Fruit fly (Drosophila melanogaster): Measurements from ENCODE around the gene CG11279.

- no peak for TF ChIP-seq OdsH (GFP tag; optimal IDR thresholded peaks at IDR 0.05)
- TF ChIP-seq h (GFP tag; optimal IDR thresholded peaks at IDR 0.05): no peak
- no peak for TF ChIP-seq dl (GFP tag; optimal IDR thresholded peaks at IDR 0.05; ENCODE audit: insufficient read depth in 1 of 2, partially characterized antibody in 2 of 2)
- no peak for TF ChIP-seq usp (GFP tag; optimal IDR thresholded peaks at IDR 0.05)
Measured at dm6 chr3L:13032085-13032914, 14.5 kb upstream of the CG11279 start.
